Worm (Caenorhabditis elegans): Measurements from ENCODE around the gene lis-1.

DNA sequence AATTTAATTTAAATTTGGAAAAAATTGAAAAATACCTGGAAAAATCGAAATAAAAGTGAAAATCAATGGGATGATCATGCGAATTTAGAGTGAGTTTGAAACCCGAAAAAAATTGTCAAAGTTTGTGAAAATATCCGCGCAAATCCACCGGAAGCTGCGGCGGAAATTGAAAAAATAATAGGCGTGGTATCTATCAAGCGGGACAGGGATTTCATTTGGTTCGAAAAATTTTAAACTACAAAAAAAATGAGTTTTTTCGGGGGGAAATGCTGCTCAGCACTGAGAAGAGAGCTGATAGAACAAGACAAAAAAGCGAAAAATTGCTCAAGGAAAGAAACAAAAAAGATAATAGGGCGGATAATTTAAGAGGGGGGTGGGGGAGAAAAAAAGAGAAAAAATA, 5.5 kb downstream of the lis-1 start, which contains the start of gene T03F6.9:
- no peak for TF ChIP-seq flt-1 (GFP tag; IDR thresholded peaks at IDR 0.05)
- TF ChIP-seq F13C5.2 (tag; optimal IDR thresholded peaks at IDR 0.05), result no peak
- TF ChIP-seq pes-1 (GFP tag; IDR thresholded peaks at IDR 0.05), result no peak
- no peak for TF ChIP-seq ceh-13 (GFP tag; optimal IDR thresholded peaks at IDR 0.05)
- TF ChIP-seq ama-1 (optimal IDR thresholded peaks at IDR 0.05), result no peak
- TF ChIP-seq ceh-36 (tag; optimal IDR thresholded peaks at IDR 0.05), result no peak
- no peak for TF ChIP-seq sea-1 (GFP tag; conservative IDR thresholded peaks at IDR 0.05)
- TF ChIP-seq scrt-1 (GFP tag; IDR thresholded peaks at IDR 0.05), result no peak
